Worm (Caenorhabditis elegans): Measurements from ENCODE around the gene acer-1.

Gene acer-1

ce11 chrII:6849308-6849707 lies 40.9 kb downstream of the acer-1 start:
- peak; percentile 93 for TF ChIP-seq nhr-23 (tag; optimal IDR thresholded peaks at IDR 0.05)
- no peak for TF ChIP-seq nhr-28 (tag; optimal IDR thresholded peaks at IDR 0.05)
- no peak for TF ChIP-seq hmg-11 (tag; optimal IDR thresholded peaks at IDR 0.05)
- TF ChIP-seq nhr-237 (tag; optimal IDR thresholded peaks at IDR 0.05) = no peak
- peak; percentile 59 for TF ChIP-seq mdl-1 (tag; optimal IDR thresholded peaks at IDR 0.05)
- no peak for TF ChIP-seq sea-2 (GFP tag; optimal IDR thresholded peaks at IDR 0.05)
- peak; percentile 97 for TF ChIP-seq nhr-43 (tag; optimal IDR thresholded peaks at IDR 0.05; ENCODE audit: poor library complexity, severe bottlenecking)
- TF ChIP-seq nhr-67 (tag; optimal IDR thresholded peaks at IDR 0.05) = no peak
- no peak for TF ChIP-seq elt-2 (tag; optimal IDR thresholded peaks at IDR 0.05)
- TF ChIP-seq nhr-12 (tag; optimal IDR thresholded peaks at IDR 0.05) = no peak
- no peak for TF ChIP-seq ceh-82 (tag; optimal IDR thresholded peaks at IDR 0.05)
- no peak for TF ChIP-seq lin-15B (tag; optimal IDR thresholded peaks at IDR 0.05)
- no peak for TF ChIP-seq aly-2 (tag; optimal IDR thresholded peaks at IDR 0.05)
- TF ChIP-seq zag-1 (tag; optimal IDR thresholded peaks at IDR 0.05) = no peak
- peak; percentile 85 for TF ChIP-seq nhr-25 (tag; optimal IDR thresholded peaks at IDR 0.05)
- TF ChIP-seq lin-39 (tag; optimal IDR thresholded peaks at IDR 0.05) = peak; percentile 27
- no peak for TF ChIP-seq mml-1 (tag; optimal IDR thresholded peaks at IDR 0.05)
- TF ChIP-seq ztf-4 (tag; optimal IDR thresholded peaks at IDR 0.05) = no peak
- TF ChIP-seq nhr-11 (tag; optimal IDR thresholded peaks at IDR 0.05) = no peak
- TF ChIP-seq nhr-77 (tag; optimal IDR thresholded peaks at IDR 0.05) = no peak
- peak; percentile 7 for TF ChIP-seq snpc-4 (tag; optimal IDR thresholded peaks at IDR 0.05)
- TF ChIP-seq ceh-28 (tag; optimal IDR thresholded peaks at IDR 0.05) = no peak
- TF ChIP-seq lsy-12 (tag; optimal IDR thresholded peaks at IDR 0.05) = peak; percentile 28
- TF ChIP-seq fkh-2 (tag; optimal IDR thresholded peaks at IDR 0.05) = no peak
- TF ChIP-seq fos-1 (tag; optimal IDR thresholded peaks at IDR 0.05) = no peak
- TF ChIP-seq daf-12 (tag; optimal IDR thresholded peaks at IDR 0.05) = no peak
- no peak for TF ChIP-seq nhr-76 (tag; optimal IDR thresholded peaks at IDR 0.05)
- TF ChIP-seq R02D3.7 (tag; optimal IDR thresholded peaks at IDR 0.05) = peak; percentile 34
- TF ChIP-seq eor-1 (tag; optimal IDR thresholded peaks at IDR 0.05) = no peak
- TF ChIP-seq nfya-1 (tag; optimal IDR thresholded peaks at IDR 0.05; ENCODE audit: insufficient read depth) = peak; percentile 40
- no peak for TF ChIP-seq fkh-10 (GFP tag; optimal IDR thresholded peaks at IDR 0.05)
- TF ChIP-seq pha-4 (tag; optimal IDR thresholded peaks at IDR 0.05) = no peak
- peak; percentile 38 for TF ChIP-seq egl-5 (tag; optimal IDR thresholded peaks at IDR 0.05)
- peak; percentile 52 to 69 (median 56) for TF ChIP-seq elt-3 (tag; optimal IDR thresholded peaks at IDR 0.05)
- TF ChIP-seq unc-39 (tag; optimal IDR thresholded peaks at IDR 0.05) = no peak
- TF ChIP-seq tbx-2 (tag; optimal IDR thresholded peaks at IDR 0.05) = peak; percentile 42
- no peak for TF ChIP-seq ztf-11 (tag; optimal IDR thresholded peaks at IDR 0.05)
- TF ChIP-seq jun-1 (tag; optimal IDR thresholded peaks at IDR 0.05) = peak; percentile 51
- peak; percentile 94 for TF ChIP-seq egl-27 (tag; optimal IDR thresholded peaks at IDR 0.05)
- TF ChIP-seq pqm-1 (tag; optimal IDR thresholded peaks at IDR 0.05) = no peak
- no peak for TF ChIP-seq ZK546.5 (tag; optimal IDR thresholded peaks at IDR 0.05)
- no peak for TF ChIP-seq ceh-16 (tag; optimal IDR thresholded peaks at IDR 0.05)
- TF ChIP-seq elt-1 (tag; optimal IDR thresholded peaks at IDR 0.05) = no peak
- TF ChIP-seq ceh-9 (tag; optimal IDR thresholded peaks at IDR 0.05) = no peak
- no peak for TF ChIP-seq skn-1 (tag; optimal IDR thresholded peaks at IDR 0.05)
- TF ChIP-seq unc-62 (GFP tag; optimal IDR thresholded peaks at IDR 0.05) = peak; percentile 86
- TF ChIP-seq ama-1 (optimal IDR thresholded peaks at IDR 0.05) = no peak

- peak; percentile 30 for TF ChIP-seq nfya-1 (tag; optimal IDR thresholded peaks at IDR 0.05; ENCODE audit: insufficient read depth)
- TF ChIP-seq aly-2 (tag; optimal IDR thresholded peaks at IDR 0.05) = peak; percentile 55
- TF ChIP-seq nhr-67 (tag; optimal IDR thresholded peaks at IDR 0.05) = no peak
- TF ChIP-seq pqm-1 (tag; optimal IDR thresholded peaks at IDR 0.05) = peak; percentile 27
- TF ChIP-seq mdl-1 (tag; optimal IDR thresholded peaks at IDR 0.05) = peak; percentile 22
- no peak for TF ChIP-seq unc-62 (GFP tag; optimal IDR thresholded peaks at IDR 0.05)
- TF ChIP-seq egl-27 (tag; optimal IDR thresholded peaks at IDR 0.05) = peak; percentile 61
- peak; percentile 78 for TF ChIP-seq pha-4 (tag; optimal IDR thresholded peaks at IDR 0.05)
- TF ChIP-seq nhr-43 (tag; optimal IDR thresholded peaks at IDR 0.05; ENCODE audit: poor library complexity, severe bottlenecking) = peak; percentile 81
- TF ChIP-seq ceh-82 (tag; optimal IDR thresholded peaks at IDR 0.05) = no peak
- no peak for TF ChIP-seq hmg-11 (tag; optimal IDR thresholded peaks at IDR 0.05)
- TF ChIP-seq elt-3 (tag; optimal IDR thresholded peaks at IDR 0.05) = peak in 2 of 3 experiments; percentile 7 to 33
- TF ChIP-seq nhr-77 (tag; optimal IDR thresholded peaks at IDR 0.05) = no peak
- TF ChIP-seq ceh-28 (tag; optimal IDR thresholded peaks at IDR 0.05) = peak; percentile 34
- TF ChIP-seq fkh-10 (GFP tag; optimal IDR thresholded peaks at IDR 0.05) = no peak
- TF ChIP-seq nhr-76 (tag; optimal IDR thresholded peaks at IDR 0.05) = no peak
- TF ChIP-seq nhr-25 (tag; optimal IDR thresholded peaks at IDR 0.05) = peak; percentile 66
- no peak for TF ChIP-seq elt-1 (tag; optimal IDR thresholded peaks at IDR 0.05)
- TF ChIP-seq ama-1 (optimal IDR thresholded peaks at IDR 0.05) = no peak
- TF ChIP-seq jun-1 (tag; optimal IDR thresholded peaks at IDR 0.05) = peak; percentile 90
- peak; percentile 64 for TF ChIP-seq R02D3.7 (tag; optimal IDR thresholded peaks at IDR 0.05)
- TF ChIP-seq ZK546.5 (tag; optimal IDR thresholded peaks at IDR 0.05) = no peak
- TF ChIP-seq nhr-23 (tag; optimal IDR thresholded peaks at IDR 0.05) = peak; percentile 84
- TF ChIP-seq ceh-16 (tag; optimal IDR thresholded peaks at IDR 0.05) = no peak
- TF ChIP-seq elt-2 (tag; optimal IDR thresholded peaks at IDR 0.05) = peak; percentile 53
- TF ChIP-seq unc-39 (tag; optimal IDR thresholded peaks at IDR 0.05) = no peak
- TF ChIP-seq lsy-12 (tag; optimal IDR thresholded peaks at IDR 0.05) = no peak
- TF ChIP-seq nhr-11 (tag; optimal IDR thresholded peaks at IDR 0.05) = no peak
Observed at ce11 chrII:6847917-6848379, 42.3 kb downstream of the acer-1 start, which contains the start of gene tbc-6. Gene tbc-6, plus strand, starts transcription at chrII:6848124.

Measured in whole organism, L3 larva.